Worm (Caenorhabditis elegans): Measurements from ENCODE around the gene col-91.

The col-91 gene

DNA sequence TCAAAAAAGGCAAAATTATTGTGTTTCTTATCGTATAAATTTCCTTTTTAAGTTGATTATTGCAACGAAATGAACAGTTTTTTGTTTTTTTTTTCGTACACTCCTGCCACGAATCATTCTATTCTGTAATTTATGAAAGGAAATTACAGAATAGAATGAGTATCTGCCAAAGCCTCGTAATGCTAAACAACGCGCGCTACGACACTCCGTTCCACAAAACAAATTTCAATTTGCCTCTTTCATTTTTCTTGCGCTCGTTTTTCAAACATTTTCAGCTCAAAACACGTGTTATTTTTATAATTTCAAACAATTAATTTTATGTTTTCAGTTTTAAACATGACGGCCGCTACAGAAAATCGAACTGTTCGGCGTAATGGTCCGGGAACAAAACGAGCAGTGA, 38.7 kb downstream of the col-91 start, which contains the start of gene mob-4:
mob-4 (plus strand) TSS at position 329 of the 400 bp plus-strand sequence.
- TF ChIP-seq dpl-1 (GFP tag; optimal IDR thresholded peaks at IDR 0.05) (peak in 1 of 3 experiments; percentile 33), efl-1 (optimal IDR thresholded peaks at IDR 0.05) (peak in 1 of 2 experiments; percentile 17), efl-1 (GFP tag; optimal IDR thresholded peaks at IDR 0.05 in 1 of 2) (peak; percentile 25 to 62), lin-14 (GFP tag; optimal IDR thresholded peaks at IDR 0.05) (no peak), sptf-1 (tag; optimal IDR thresholded peaks at IDR 0.05) (no peak), fkh-10 (GFP tag; optimal IDR thresholded peaks at IDR 0.05) (no peak), lsy-2 (tag; optimal IDR thresholded peaks at IDR 0.05) (peak in 1 of 2 experiments; percentile 26), nhr-90 (tag; optimal IDR thresholded peaks at IDR 0.05; ENCODE audit: poor library complexity) (no peak), zag-1 (tag; optimal IDR thresholded peaks at IDR 0.05) (no peak), snu-23 (GFP tag; optimal IDR thresholded peaks at IDR 0.05) (peak; percentile 6), ceh-82 (tag; optimal IDR thresholded peaks at IDR 0.05) (no peak), lin-39 (tag; optimal IDR thresholded peaks at IDR 0.05) (no peak)

ce11 chrIII:8220081-8220480, 43.4 kb downstream of the col-91 start:
- peak; percentile 79 for TF ChIP-seq unc-86 (tag; optimal IDR thresholded peaks at IDR 0.05)
- peak; percentile 6 for TF ChIP-seq tbx-2 (tag; optimal IDR thresholded peaks at IDR 0.05)
- TF ChIP-seq mdl-1 (tag; optimal IDR thresholded peaks at IDR 0.05): no peak
- TF ChIP-seq ztf-11 (tag; optimal IDR thresholded peaks at IDR 0.05): peak in 1 of 2 experiments; percentile 57

- TF ChIP-seq zag-1 (tag; optimal IDR thresholded peaks at IDR 0.05) (no peak), dsc-1 (tag; optimal IDR thresholded peaks at IDR 0.05) (peak; percentile 11), aly-2 (tag; optimal IDR thresholded peaks at IDR 0.05) (no peak), unc-130 (tag; optimal IDR thresholded peaks at IDR 0.05) (no peak), efl-1 (optimal IDR thresholded peaks at IDR 0.05) (no peak), efl-1 (GFP tag; optimal IDR thresholded peaks at IDR 0.05 in 1 of 2) (peak in 1 of 2 experiments; percentile 34), sox-4 (tag; optimal IDR thresholded peaks at IDR 0.05) (no peak), tlp-1 (tag; optimal IDR thresholded peaks at IDR 0.05) (no peak), pax-3 (tag; optimal IDR thresholded peaks at IDR 0.05) (no peak)
Measured at ce11 chrIII:8217919-8218318, 45.5 kb downstream of the col-91 start, which contains the start of gene C30A5.16. TSS of gene C30A5.16 (plus strand) at chrIII:8218219.

DNA sequence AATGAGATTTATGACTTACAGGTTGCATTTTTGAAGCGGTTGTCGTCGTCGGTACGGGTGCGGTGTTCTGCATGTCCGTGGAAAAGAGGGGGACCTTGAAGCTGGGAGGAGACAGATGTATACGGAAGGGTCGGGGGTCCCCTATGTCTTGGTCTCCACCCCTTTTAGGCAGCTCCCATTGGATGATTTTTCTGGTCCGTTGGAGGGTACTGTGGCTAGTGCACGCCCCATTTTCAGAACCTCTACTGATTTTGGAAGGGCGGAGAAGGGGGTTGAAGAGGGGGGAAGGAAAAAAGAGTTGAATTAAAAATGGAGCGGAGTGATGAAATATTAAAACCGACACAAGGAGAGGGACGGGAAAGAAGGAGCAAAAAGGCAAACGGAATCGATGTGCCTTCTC, 47.2 kb downstream of the col-91 start, which contains the start of gene unc-86:
unc-86 (minus strand) TSS at position 113 of the 400 bp plus-strand sequence.
- no peak for TF ChIP-seq hpl-2 (GFP tag; optimal IDR thresholded peaks at IDR 0.05)
- peak; percentile 86 for TF ChIP-seq unc-86 (tag; optimal IDR thresholded peaks at IDR 0.05)
- no peak for TF ChIP-seq ets-5 (GFP tag; IDR thresholded peaks at IDR 0.05)
- no peak for TF ChIP-seq ztf-4 (tag; optimal IDR thresholded peaks at IDR 0.05)
- peak; percentile 4 for TF ChIP-seq lin-14 (GFP tag; optimal IDR thresholded peaks at IDR 0.05)
- TF ChIP-seq tlp-1 (tag; optimal IDR thresholded peaks at IDR 0.05): no peak
- TF ChIP-seq lsy-2 (tag; optimal IDR thresholded peaks at IDR 0.05): peak in 1 of 2 experiments; percentile 31
- TF ChIP-seq tbx-2 (tag; optimal IDR thresholded peaks at IDR 0.05): no peak
